Fruit fly (Drosophila melanogaster) Kc167 (cell line): ENCODE results near the gene Sp7.

Experiments used
- Myc ChIP-seq: fragments of >200 bp; optimal IDR thresholded peaks from 2 replicates; lab custom pipeline; 2017; ENCODE audit warnings: missing external identifiers
- Sin3A ChIP-seq: fragments of >200 bp; optimal IDR thresholded peaks from 2 replicates; lab custom pipeline; 2018; ENCODE audit warnings: missing external identifiers
- h ChIP-seq: fragments of >200 bp; optimal IDR thresholded peaks from 3 replicates; lab custom pipeline; 2018; ENCODE audit warnings: missing external identifiers
- insv ChIP-seq: fragments of >200 bp; optimal IDR thresholded peaks from 3 replicates; lab custom pipeline; 2018; ENCODE audit warnings: missing external identifiers
- psq ChIP-seq: fragments of >200 bp; optimal IDR thresholded peaks from 2 replicates; lab custom pipeline; 2017; ENCODE audit warnings: missing external identifiers
- ttk ChIP-seq: sonication (Bioruptor generic); optimal IDR thresholded peaks from 2 replicates; lab custom pipeline; 2017; ENCODE audit warnings: missing external identifiers

Sp7 gene

dm6 chr3R:7790087-7790486, 30.5 kb downstream of the Sp7 start, which contains the start of gene CG18746:
Gene CG18746, minus strand, starts transcription at chr3R:7790187.
- TF ChIP-seq Myc (lab: Kevin White, UChicago) (no peak), ttk (lab: Kevin White, UChicago) (no peak), psq (no peak)

- TF ChIP-seq Sin3A (lab: Kevin White, UChicago) (no peak), ttk (lab: Kevin White, UChicago) (no peak), Myc (lab: Kevin White, UChicago) (no peak), insv (lab: Kevin White, UChicago) (no peak), psq (no peak), h (lab: Kevin White, UChicago) (no peak)
Measured at dm6 chr3R:7790583-7791034, 31.0 kb downstream of the Sp7 start, which contains the start of gene CG10086. Gene CG10086, plus strand, starts transcription at chr3R:7790633.

- TF ChIP-seq psq (no peak), Sin3A (lab: Kevin White, UChicago) (no peak), h (lab: Kevin White, UChicago) (no peak), insv (lab: Kevin White, UChicago) (no peak), ttk (lab: Kevin White, UChicago) (no peak), Myc (lab: Kevin White, UChicago) (no peak)
Measured at dm6 chr3R:7793855-7794254, 34.3 kb downstream of the Sp7 start, which contains the start of gene CG2641. Gene CG2641, plus strand, starts transcription at chr3R:7794069.

- no peak for TF ChIP-seq h (lab: Kevin White, UChicago)
- TF ChIP-seq psq, result no peak
- TF ChIP-seq ttk (lab: Kevin White, UChicago), result no peak
- TF ChIP-seq Sin3A (lab: Kevin White, UChicago), result no peak
- no peak for TF ChIP-seq insv (lab: Kevin White, UChicago)
- no peak for TF ChIP-seq Myc (lab: Kevin White, UChicago)
Measured at dm6 chr3R:7798525-7798924, 38.9 kb downstream of the Sp7 start, which contains the start of gene CG18744. Gene CG18744, minus strand, starts transcription at chr3R:7798771.

dm6 chr3R:7802693-7803092, 43.1 kb downstream of the Sp7 start, which contains the start of gene CG3014:
Gene CG3014, minus strand, starts transcription at chr3R:7802793.
- TF ChIP-seq psq, result no peak
- no peak for TF ChIP-seq Sin3A (lab: Kevin White, UChicago)
- TF ChIP-seq h (lab: Kevin White, UChicago), result no peak
- TF ChIP-seq Myc (lab: Kevin White, UChicago), result no peak
- TF ChIP-seq insv (lab: Kevin White, UChicago), result no peak
- no peak for TF ChIP-seq ttk (lab: Kevin White, UChicago)

- TF ChIP-seq insv (lab: Kevin White, UChicago) (no peak), psq (no peak), Myc (lab: Kevin White, UChicago) (no peak), ttk (lab: Kevin White, UChicago) (no peak), h (lab: Kevin White, UChicago) (no peak)
Measured at dm6 chr3R:7804332-7804731, 44.7 kb downstream of the Sp7 start, which contains the start of gene CG18268. Gene CG18268, minus strand, starts transcription at chr3R:7804432.

dm6 chr3R:7809662-7810621, 50.4 kb downstream of the Sp7 start, which contains the start of the genes CG2993 and sgll:
Gene CG2993, minus strand, starts transcription at chr3R:7810014.
Gene sgll, plus strand, starts transcription at chr3R:7810532.
- TF ChIP-seq h (lab: Kevin White, UChicago) (no peak), insv (lab: Kevin White, UChicago) (no peak), psq (no peak), ttk (lab: Kevin White, UChicago) (no peak), Sin3A (lab: Kevin White, UChicago) (no peak), Myc (lab: Kevin White, UChicago) (no peak)

dm6 chr3R:7811514-7811913, 51.9 kb downstream of the Sp7 start, which contains the start of gene CG31473:
Gene CG31473, plus strand, starts transcription at chr3R:7811814.
- TF ChIP-seq Sin3A (lab: Kevin White, UChicago), result no peak
- TF ChIP-seq psq, result no peak
- TF ChIP-seq Myc (lab: Kevin White, UChicago), result no peak
- no peak for TF ChIP-seq ttk (lab: Kevin White, UChicago)
- TF ChIP-seq insv (lab: Kevin White, UChicago), result no peak
- TF ChIP-seq h (lab: Kevin White, UChicago), result no peak

- TF ChIP-seq psq, result no peak
- TF ChIP-seq h (lab: Kevin White, UChicago), result no peak
- no peak for TF ChIP-seq Myc (lab: Kevin White, UChicago)
- TF ChIP-seq Sin3A (lab: Kevin White, UChicago), result no peak
- no peak for TF ChIP-seq ttk (lab: Kevin White, UChicago)
- TF ChIP-seq insv (lab: Kevin White, UChicago), result no peak
Measured at dm6 chr3R:7813518-7813917, 53.9 kb downstream of the Sp7 start.
